Fruit fly (Drosophila melanogaster) S2 (cell line): ENCODE results near the gene Erk7.

Source experiments
- CG8478 ChIP-seq: fragments of >200 bp; optimal IDR thresholded peaks from 2 replicates; lab custom pipeline; 2018
- CTCF ChIP-seq, 2 experiments: fragments of >200 bp; optimal IDR thresholded peaks; 2 replicates each; lab custom pipeline; 2018

dm6 chrX:9255021-9255420, 12.5 kb downstream of the Erk7 start:
- TF ChIP-seq CTCF (optimal IDR thresholded peaks at IDR 0.05; lab: Kevin White, UChicago) (no peak), CG8478 (no peak)
